Fruit fly (Drosophila melanogaster): ENCODE measurements around the gene obst-A.

The obst-A gene

dm6 chrX:20235794-20236513, 3.7 kb upstream of the obst-A start, which contains the start of gene sw (continued):
- TF ChIP-seq sens-2 (GFP tag; IDR thresholded peaks at IDR 0.05) (0 out of 2 replicates have a peak, but pooled peaks have one; percentile 36), stc (GFP tag; IDR thresholded peaks at IDR 0.05) (0 out of 2 replicates have a peak, but pooled peaks have one; percentile 22), CG30403 (GFP tag; optimal IDR thresholded peaks at IDR 0.05) (peak; percentile 52), crol (GFP tag; IDR thresholded peaks at IDR 0.05) (no peak), ham (GFP tag; IDR thresholded peaks at IDR 0.05) (no peak), Sry-β (GFP tag; optimal IDR thresholded peaks at IDR 0.05) (no peak), Dip3 (GFP tag; optimal IDR thresholded peaks at IDR 0.05) (peak; percentile 63), CG1603 (tag; optimal IDR thresholded peaks at IDR 0.05) (peak; percentile 84), Spps (tag; optimal IDR thresholded peaks at IDR 0.05) (no peak), CG10147 (GFP tag; optimal IDR thresholded peaks at IDR 0.05) (peak; percentile 46), Ets65A (GFP tag) (peak; percentile 98), CG8388 (GFP tag; optimal IDR thresholded peaks at IDR 0.05) (no peak), Antp (GFP tag; optimal IDR thresholded peaks at IDR 0.05) (peak; percentile 70), peb (GFP tag; IDR thresholded peaks at IDR 0.05) (0 out of 2 replicates have a peak, but pooled peaks have one; percentile 23), CG10209 (GFP tag; optimal IDR thresholded peaks at IDR 0.05) (peak; percentile 28), CG1602 (GFP tag; optimal IDR thresholded peaks at IDR 0.05) (peak; percentile 25), CTCF (GFP tag; optimal IDR thresholded peaks at IDR 0.05) (no peak), bbx (GFP tag; IDR thresholded peaks at IDR 0.05; ENCODE audit: partially characterized antibody) (peak; percentile 85), CG42726 (GFP tag; IDR thresholded peaks at IDR 0.05; ENCODE audit: partially characterized antibody) (peak; percentile 93), CG1647 (GFP tag; optimal IDR thresholded peaks at IDR 0.05) (peak; percentile 22), CG12155 (GFP tag; optimal IDR thresholded peaks at IDR 0.05) (peak; percentile 31), BEAF-32 (GFP tag; optimal IDR thresholded peaks at IDR 0.05) (peak; percentile 94), Blimp-1 (GFP tag; optimal IDR thresholded peaks at IDR 0.05) (peak; percentile 32), Eip74EF (GFP tag; optimal IDR thresholded peaks at IDR 0.05) (no peak), Xbp1 (GFP tag; optimal IDR thresholded peaks at IDR 0.05) (peak; percentile 59), CG3726 (GFP tag; IDR thresholded peaks at IDR 0.05) (no peak), dmrt11E (tag; optimal IDR thresholded peaks at IDR 0.05) (peak; percentile 60), cad (GFP tag; optimal IDR thresholded peaks at IDR 0.05) (no peak), pfk (GFP tag; optimal IDR thresholded peaks at IDR 0.05) (no peak), CG10321 (GFP tag; IDR thresholded peaks at IDR 0.05) (no peak), CG16863 (GFP tag; optimal IDR thresholded peaks at IDR 0.05) (peak; percentile 37), cas (GFP tag; IDR thresholded peaks at IDR 0.05) (peak; percentile 77), CG11085 (GFP tag; IDR thresholded peaks at IDR 0.05) (peak; percentile 56; the same call in 1 of the 2 replicates), Deaf1 (tag; optimal IDR thresholded peaks at IDR 0.05) (no peak), CG17359 (tag; optimal IDR thresholded peaks at IDR 0.05) (peak; percentile 34), BtbVII (GFP tag; optimal IDR thresholded peaks at IDR 0.05) (no peak), CG6765 (GFP tag; optimal IDR thresholded peaks at IDR 0.05) (no peak), CG8478 (optimal IDR thresholded peaks at IDR 0.05) (no peak), wdn (GFP tag; IDR thresholded peaks at IDR 0.05) (peak; percentile 61; the same call in 1 of the 2 replicates), Bdp1 (GFP tag; optimal IDR thresholded peaks at IDR 0.05) (peak; percentile 29), Hmr (GFP tag; optimal IDR thresholded peaks at IDR 0.05) (peak; percentile 55), bsh (GFP tag; optimal IDR thresholded peaks at IDR 0.05) (peak in 1 of 2 experiments; percentile 45), cg (GFP tag; optimal IDR thresholded peaks at IDR 0.05) (no peak), p53 (GFP tag; optimal IDR thresholded peaks at IDR 0.05) (peak; percentile 21), eve (GFP tag; optimal IDR thresholded peaks at IDR 0.05) (no peak), CG14050 (GFP tag; IDR thresholded peaks at IDR 0.05) (peak; percentile 39; the same call in 2 of the 3 replicates), nau (GFP tag; optimal IDR thresholded peaks at IDR 0.05) (no peak), chinmo (GFP tag; IDR thresholded peaks at IDR 0.05; ENCODE audit: partially characterized antibody) (peak; percentile 83; the same call in 3 of the 4 replicates), CG12071 (GFP tag; optimal IDR thresholded peaks at IDR 0.05) (no peak)

All from whole organism, embryonic.